Worm (Caenorhabditis elegans): ENCODE measurements around the gene ccz-1.

DNA sequence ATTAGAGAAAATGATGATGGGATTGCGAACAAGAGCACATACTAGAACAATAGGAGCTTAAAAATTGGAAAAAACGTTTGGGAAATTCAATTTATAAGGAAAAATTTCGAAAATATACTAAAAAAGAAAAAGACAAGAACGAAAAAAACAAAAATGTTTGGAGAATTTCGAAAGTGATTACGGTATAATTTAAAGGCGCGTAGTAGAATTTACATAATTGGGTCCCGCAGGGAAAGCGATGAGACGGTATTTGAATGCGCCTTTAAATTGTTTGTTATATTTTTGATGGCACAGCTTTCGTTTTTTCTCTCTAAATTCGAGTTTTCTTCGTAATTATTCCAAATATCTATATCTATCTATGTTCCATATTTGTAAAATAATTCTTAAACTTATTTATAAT, 18.6 kb upstream of the ccz-1 start:
- no peak for TF ChIP-seq xbp-1 (tag; optimal IDR thresholded peaks at IDR 0.05)
- no peak for TF ChIP-seq egl-27 (tag; optimal IDR thresholded peaks at IDR 0.05)
- TF ChIP-seq nhr-76 (tag; optimal IDR thresholded peaks at IDR 0.05), result no peak
- TF ChIP-seq elt-3 (tag; optimal IDR thresholded peaks at IDR 0.05), result no peak
- TF ChIP-seq dsc-1 (tag; optimal IDR thresholded peaks at IDR 0.05), result no peak
- no peak for TF ChIP-seq lsy-2 (tag; optimal IDR thresholded peaks at IDR 0.05)
- no peak for TF ChIP-seq jun-1 (tag; optimal IDR thresholded peaks at IDR 0.05)
- no peak for TF ChIP-seq elt-2 (tag; optimal IDR thresholded peaks at IDR 0.05)
